Worm (Caenorhabditis elegans): ENCODE measurements around the gene F13E9.11.

The F13E9.11 gene

DNA sequence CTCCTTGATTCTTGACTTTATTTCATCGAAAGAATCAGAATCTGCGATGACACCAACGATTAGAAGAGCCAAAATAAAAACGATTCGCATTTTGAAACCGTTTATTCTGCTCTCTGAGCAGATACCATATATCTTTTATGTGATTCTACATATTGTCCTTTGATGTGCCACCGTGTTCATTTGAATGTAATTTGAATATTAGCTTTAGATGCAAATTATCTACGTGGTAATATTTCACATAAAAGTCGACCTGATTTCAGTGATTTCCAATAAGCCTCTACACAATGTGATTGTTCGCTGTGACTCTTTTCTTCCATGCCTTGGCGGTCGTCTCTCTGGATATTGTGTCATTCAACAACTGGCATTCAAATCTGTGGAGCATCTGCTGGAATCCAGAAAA, 30.2 kb upstream of the F13E9.11 start, which contains the start of the genes F13E9.9 and F13E9.19:
F13E9.9 (minus strand) TSS at position 101 of the 400 bp plus-strand sequence.
F13E9.19 (plus strand) TSS at position 316 of the 400 bp plus-strand sequence.
- TF ChIP-seq ref-1 (GFP tag; conservative IDR thresholded peaks at IDR 0.05) = no peak
- no peak for TF ChIP-seq klf-2 (GFP tag; conservative IDR thresholded peaks at IDR 0.05)
- no peak for TF ChIP-seq med-1 (GFP tag; optimal IDR thresholded peaks at IDR 0.05; ENCODE audit: insufficient read depth)

ce11 chrIV:10898160-10898559, 29.2 kb upstream of the F13E9.11 start:
- TF ChIP-seq ref-1 (GFP tag; conservative IDR thresholded peaks at IDR 0.05) (no peak), T22C8.4 (GFP tag; IDR thresholded peaks at IDR 0.05) (no peak), flt-1 (GFP tag; IDR thresholded peaks at IDR 0.05) (no peak), klf-2 (GFP tag; conservative IDR thresholded peaks at IDR 0.05) (no peak), ztf-23 (GFP tag; IDR thresholded peaks at IDR 0.05) (no peak), med-1 (GFP tag; optimal IDR thresholded peaks at IDR 0.05; ENCODE audit: insufficient read depth) (no peak), cog-1 (tag; optimal IDR thresholded peaks at IDR 0.05) (no peak), tab-1 (GFP tag; IDR thresholded peaks at IDR 0.05) (no peak), ztf-29 (GFP tag; IDR thresholded peaks at IDR 0.05) (no peak)

DNA sequence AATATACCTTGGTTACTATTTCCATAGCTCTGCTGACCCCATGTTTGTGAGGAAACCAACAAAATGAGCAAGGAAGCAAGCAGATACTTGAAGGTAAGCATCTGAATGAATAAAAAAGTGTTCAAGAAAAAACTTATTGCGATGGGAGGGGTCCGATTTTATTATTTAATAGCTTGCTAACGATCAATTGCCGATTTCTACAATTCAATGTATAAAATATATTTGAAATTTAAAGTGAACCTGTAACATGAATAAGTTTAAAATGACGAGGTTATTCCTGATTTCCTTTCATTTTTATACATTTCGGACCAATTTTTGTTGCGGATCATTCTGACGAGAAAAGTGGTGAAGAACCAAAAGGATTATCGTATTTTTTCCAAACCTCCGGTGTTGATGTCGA, 27.6 kb upstream of the F13E9.11 start, which contains the start of gene srlf-13:
srlf-13 (minus strand) TSS at position 101 of the 400 bp plus-strand sequence.
- TF ChIP-seq med-1 (GFP tag; optimal IDR thresholded peaks at IDR 0.05; ENCODE audit: insufficient read depth) (no peak), klf-2 (GFP tag; conservative IDR thresholded peaks at IDR 0.05) (no peak), ref-1 (GFP tag; conservative IDR thresholded peaks at IDR 0.05) (no peak), tab-1 (GFP tag; IDR thresholded peaks at IDR 0.05) (no peak), cog-1 (tag; optimal IDR thresholded peaks at IDR 0.05) (no peak), ztf-29 (GFP tag; IDR thresholded peaks at IDR 0.05) (no peak)

- TF ChIP-seq ref-1 (GFP tag; conservative IDR thresholded peaks at IDR 0.05) (no peak), klf-2 (GFP tag; conservative IDR thresholded peaks at IDR 0.05) (no peak), tab-1 (GFP tag; IDR thresholded peaks at IDR 0.05) (no peak), cog-1 (tag; optimal IDR thresholded peaks at IDR 0.05) (no peak), flt-1 (GFP tag; IDR thresholded peaks at IDR 0.05) (no peak), med-1 (GFP tag; optimal IDR thresholded peaks at IDR 0.05; ENCODE audit: insufficient read depth) (no peak)
These were observed 25.3 kb upstream of the F13E9.11 start, which contains the start of gene srlf-14 for ce11 chrIV:10894255-10894654. Gene srlf-14 (minus strand): TSS chrIV:10894355.

DNA sequence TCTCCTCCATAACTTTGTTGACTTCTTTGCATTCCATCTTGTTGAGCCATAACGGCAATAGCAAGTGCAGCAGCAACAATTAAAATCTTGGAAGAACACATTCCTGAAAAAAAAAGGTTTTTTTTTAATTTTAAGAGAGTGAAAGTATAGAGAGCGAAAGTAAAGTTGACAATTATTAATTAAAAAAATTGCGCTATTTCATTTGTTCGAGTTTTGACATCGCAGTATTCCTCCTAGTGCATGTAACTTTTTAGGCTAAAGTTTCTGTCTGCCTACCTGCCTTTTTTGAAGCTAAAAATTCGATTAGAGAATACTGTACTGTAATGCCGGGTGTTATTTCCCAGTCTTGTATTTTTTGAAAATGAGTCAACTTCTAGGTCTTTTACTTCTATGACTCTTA, 23.1 kb upstream of the F13E9.11 start, which contains the start of gene srlf-12:
srlf-12 (minus strand) TSS at position 101 of the 400 bp plus-strand sequence.
- TF ChIP-seq med-1 (GFP tag; optimal IDR thresholded peaks at IDR 0.05; ENCODE audit: insufficient read depth) (no peak), ref-1 (GFP tag; conservative IDR thresholded peaks at IDR 0.05) (no peak), ztf-23 (GFP tag; IDR thresholded peaks at IDR 0.05) (no peak), flt-1 (GFP tag; IDR thresholded peaks at IDR 0.05) (no peak), T22C8.4 (GFP tag; IDR thresholded peaks at IDR 0.05) (no peak), klf-2 (GFP tag; conservative IDR thresholded peaks at IDR 0.05) (no peak), cog-1 (tag; optimal IDR thresholded peaks at IDR 0.05) (no peak), tab-1 (GFP tag; IDR thresholded peaks at IDR 0.05) (no peak), ztf-29 (GFP tag; IDR thresholded peaks at IDR 0.05) (no peak)

- TF ChIP-seq klf-2 (GFP tag; conservative IDR thresholded peaks at IDR 0.05) (no peak), ztf-29 (GFP tag; IDR thresholded peaks at IDR 0.05) (no peak)
These were observed 21.0 kb upstream of the F13E9.11 start, which contains the start of gene F13E9.15 for ce11 chrIV:10889820-10890462. Gene F13E9.15 (minus strand): TSS chrIV:10889870.

DNA sequence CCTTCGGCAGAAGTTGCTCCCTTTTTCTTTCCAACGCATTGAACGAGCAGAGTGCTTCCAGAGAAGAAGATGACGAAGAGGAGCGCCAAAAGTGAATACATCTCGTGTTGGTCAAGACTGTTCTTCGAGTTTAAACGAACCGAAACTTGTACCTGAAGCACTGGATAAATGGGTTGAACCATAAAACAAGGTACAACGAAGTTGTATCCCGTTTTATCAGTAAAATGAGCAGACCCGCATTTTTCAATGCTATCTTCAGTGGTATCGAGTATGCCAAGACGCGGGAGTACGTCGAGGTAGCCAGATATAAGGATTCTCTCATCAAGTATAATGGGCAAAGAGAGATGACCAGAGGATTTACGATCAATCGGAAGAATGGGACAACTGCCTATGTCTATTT, 18.4 kb upstream of the F13E9.11 start, which contains the start of gene F13E9.16:
F13E9.16 (minus strand) TSS at position 101 of the 400 bp plus-strand sequence.
- TF ChIP-seq ztf-23 (GFP tag; IDR thresholded peaks at IDR 0.05) (no peak), T22C8.4 (GFP tag; IDR thresholded peaks at IDR 0.05) (no peak), ref-1 (GFP tag; conservative IDR thresholded peaks at IDR 0.05) (no peak), klf-2 (GFP tag; conservative IDR thresholded peaks at IDR 0.05) (no peak), flt-1 (GFP tag; IDR thresholded peaks at IDR 0.05) (no peak), tab-1 (GFP tag; IDR thresholded peaks at IDR 0.05) (no peak), cog-1 (tag; optimal IDR thresholded peaks at IDR 0.05) (no peak), ztf-29 (GFP tag; IDR thresholded peaks at IDR 0.05) (no peak), med-1 (GFP tag; optimal IDR thresholded peaks at IDR 0.05; ENCODE audit: insufficient read depth) (no peak)

DNA sequence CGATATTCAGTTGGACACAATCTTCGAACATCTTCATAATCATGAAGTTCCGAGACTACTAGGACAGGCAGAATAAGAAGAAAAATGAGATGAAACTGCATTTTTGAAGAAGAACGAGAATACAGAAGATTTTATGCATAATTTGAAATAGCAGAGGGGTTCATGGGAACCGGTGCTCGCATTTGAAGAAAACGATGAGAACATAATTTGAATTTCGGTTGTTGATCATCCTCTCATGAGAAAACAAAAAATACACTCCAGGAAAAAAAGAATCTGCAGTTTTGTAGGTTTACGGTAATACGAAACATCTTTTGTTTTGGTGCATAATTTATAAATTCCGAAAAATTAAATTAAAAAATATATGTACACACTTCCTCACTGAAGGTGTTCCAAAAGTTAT, 17.0 kb upstream of the F13E9.11 start, which contains the start of gene srlf-11:
srlf-11 (minus strand) TSS at position 101 of the 400 bp plus-strand sequence.
- TF ChIP-seq klf-2 (GFP tag; conservative IDR thresholded peaks at IDR 0.05) (no peak), med-1 (GFP tag; optimal IDR thresholded peaks at IDR 0.05; ENCODE audit: insufficient read depth) (no peak), T22C8.4 (GFP tag; IDR thresholded peaks at IDR 0.05) (no peak), tab-1 (GFP tag; IDR thresholded peaks at IDR 0.05) (no peak), ref-1 (GFP tag; conservative IDR thresholded peaks at IDR 0.05) (no peak), ztf-29 (GFP tag; IDR thresholded peaks at IDR 0.05) (no peak), ztf-23 (GFP tag; IDR thresholded peaks at IDR 0.05) (no peak), cog-1 (tag; optimal IDR thresholded peaks at IDR 0.05) (no peak), flt-1 (GFP tag; IDR thresholded peaks at IDR 0.05) (no peak)

DNA sequence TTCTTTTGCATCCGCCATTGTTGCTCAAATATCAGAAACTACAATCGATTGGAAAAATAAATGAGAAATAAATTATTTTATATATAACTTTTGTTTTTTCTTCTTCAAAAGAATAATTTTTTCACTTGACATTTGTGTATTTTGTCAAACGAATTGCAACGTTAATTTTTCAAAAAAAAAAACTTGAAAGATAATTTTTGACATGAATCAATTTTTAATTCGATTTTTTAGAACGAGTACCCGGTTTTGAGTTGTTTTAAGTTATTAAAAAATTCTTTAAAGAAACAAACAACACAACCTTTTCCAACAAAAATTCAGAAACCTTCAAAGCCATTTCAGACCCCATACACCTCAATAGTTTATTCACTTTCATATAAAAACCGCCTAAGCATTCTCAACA, 15.3 kb upstream of the F13E9.11 start, which contains the start of gene F13E9.5:
F13E9.5 (minus strand) TSS at position 101 of the 400 bp plus-strand sequence.
- TF ChIP-seq cog-1 (tag; optimal IDR thresholded peaks at IDR 0.05) (no peak), flt-1 (GFP tag; IDR thresholded peaks at IDR 0.05) (no peak), tab-1 (GFP tag; IDR thresholded peaks at IDR 0.05) (no peak), klf-2 (GFP tag; conservative IDR thresholded peaks at IDR 0.05) (no peak), T22C8.4 (GFP tag; IDR thresholded peaks at IDR 0.05) (no peak), ztf-23 (GFP tag; IDR thresholded peaks at IDR 0.05) (no peak), ztf-29 (GFP tag; IDR thresholded peaks at IDR 0.05) (no peak), ref-1 (GFP tag; conservative IDR thresholded peaks at IDR 0.05) (no peak), med-1 (GFP tag; optimal IDR thresholded peaks at IDR 0.05; ENCODE audit: insufficient read depth) (no peak)

ce11 chrIV:10881230-10881629, 12.3 kb upstream of the F13E9.11 start, which contains the start of gene F13E9.13:
Gene F13E9.13 (plus strand): TSS chrIV:10881546.
- TF ChIP-seq ztf-29 (GFP tag; IDR thresholded peaks at IDR 0.05) (no peak), med-1 (GFP tag; optimal IDR thresholded peaks at IDR 0.05; ENCODE audit: insufficient read depth) (no peak), T22C8.4 (GFP tag; IDR thresholded peaks at IDR 0.05) (no peak), ref-1 (GFP tag; conservative IDR thresholded peaks at IDR 0.05) (no peak), flt-1 (GFP tag; IDR thresholded peaks at IDR 0.05) (no peak), cog-1 (tag; optimal IDR thresholded peaks at IDR 0.05) (no peak), klf-2 (GFP tag; conservative IDR thresholded peaks at IDR 0.05) (no peak), ztf-23 (GFP tag; IDR thresholded peaks at IDR 0.05) (no peak)

Measured in whole organism, midembryonic.